Worm (Caenorhabditis elegans): ENCODE data around the gene F39F10.4.

The F39F10.4 gene

ce11 chrX:16929560-16930332, 26.2 kb upstream of the F39F10.4 start (continued):
- peak; percentile 79 for TF ChIP-seq athp-1 (tag; optimal IDR thresholded peaks at IDR 0.05)
- TF ChIP-seq die-1 (tag; optimal IDR thresholded peaks at IDR 0.05) = peak; percentile 47
- no peak for TF ChIP-seq C17E4.6 (GFP tag; IDR thresholded peaks at IDR 0.05)
- TF ChIP-seq B0261.1 (tag; optimal IDR thresholded peaks at IDR 0.05) = peak; percentile 28
- TF ChIP-seq B0019.2 (GFP tag; conservative IDR thresholded peaks at IDR 0.05) = no peak
- peak; percentile 95 for TF ChIP-seq somi-1 (GFP tag; optimal IDR thresholded peaks at IDR 0.05)
- TF ChIP-seq mes-4 (tag; optimal IDR thresholded peaks at IDR 0.05) = no peak
- peak; percentile 42 for TF ChIP-seq lin-54 (GFP tag; optimal IDR thresholded peaks at IDR 0.05)
- peak; percentile 68 for TF ChIP-seq dpff-1 (tag; optimal IDR thresholded peaks at IDR 0.05)
- 0 out of 2 replicates have a peak, but pooled peaks have one; percentile 19 for TF ChIP-seq ztf-6 (GFP tag; IDR thresholded peaks at IDR 0.05)
- no peak for TF ChIP-seq Y53F4B.3 (GFP tag; IDR thresholded peaks at IDR 0.05)
- TF ChIP-seq ccch-3 (GFP tag; optimal IDR thresholded peaks at IDR 0.05) = no peak
- TF ChIP-seq Y67H2A.10 (GFP tag; conservative IDR thresholded peaks at IDR 0.05) = peak; percentile 97
- TF ChIP-seq F33H1.4 (GFP tag; IDR thresholded peaks at IDR 0.05) = peak; percentile 41; the same call in 1 of the 2 replicates
- peak; percentile 97 for TF ChIP-seq ekl-4 (GFP tag; IDR thresholded peaks at IDR 0.05)
- TF ChIP-seq madf-3 (GFP tag; IDR thresholded peaks at IDR 0.05) = peak; percentile 97
- no peak for TF ChIP-seq ceh-100 (GFP tag; IDR thresholded peaks at IDR 0.05)
- TF ChIP-seq efl-1 (GFP tag; optimal IDR thresholded peaks at IDR 0.05) = no peak
- peak; percentile 66 for TF ChIP-seq snpc-4 (GFP tag; optimal IDR thresholded peaks at IDR 0.05)
- TF ChIP-seq snpc-4 (tag; optimal IDR thresholded peaks at IDR 0.05) = peak; percentile 53 to 81 (median 66)
- TF ChIP-seq K11D2.4 (GFP tag; IDR thresholded peaks at IDR 0.05) = peak; percentile 93
- TF ChIP-seq nhr-179 (tag; optimal IDR thresholded peaks at IDR 0.05) = peak; percentile 66
- peak; percentile 93 for TF ChIP-seq tlf-1 (GFP tag; optimal IDR thresholded peaks at IDR 0.05)
- TF ChIP-seq cebp-2 (GFP tag; IDR thresholded peaks at IDR 0.05) = 0 out of 2 replicates have a peak, but pooled peaks have one; percentile 3
- peak; percentile 88 for TF ChIP-seq hmg-1.2 (GFP tag; IDR thresholded peaks at IDR 0.05)
- TF ChIP-seq lag-1 (GFP tag; IDR thresholded peaks at IDR 0.05) = 0 out of 2 replicates have a peak, but pooled peaks have one; percentile 67
- TF ChIP-seq let-607 (tag; optimal IDR thresholded peaks at IDR 0.05) = peak; percentile 88 to 93
- peak; percentile 47 for TF ChIP-seq zim-3 (tag; optimal IDR thresholded peaks at IDR 0.05)
- no peak for TF ChIP-seq snpc-1.1 (tag; optimal IDR thresholded peaks at IDR 0.05; ENCODE audit: insufficient read depth)
- no peak for TF ChIP-seq sdz-38 (tag; optimal IDR thresholded peaks at IDR 0.05)
- TF ChIP-seq pbrm-1 (GFP tag; IDR thresholded peaks at IDR 0.05) = peak; percentile 91
- TF ChIP-seq nfyb-1 (GFP tag; IDR thresholded peaks at IDR 0.05) = peak; percentile 96
- peak; percentile 91 for TF ChIP-seq nhr-80 (tag; optimal IDR thresholded peaks at IDR 0.05)
- TF ChIP-seq T26A5.8 (tag; optimal IDR thresholded peaks at IDR 0.05) = peak; percentile 16
- TF ChIP-seq hsf-1 (GFP tag; IDR thresholded peaks at IDR 0.05) = peak; percentile 99
- TF ChIP-seq F23B12.7 (tag; optimal IDR thresholded peaks at IDR 0.05; ENCODE audit: insufficient read depth) = no peak
- peak; percentile 27 for TF ChIP-seq akir-1 (GFP tag; optimal IDR thresholded peaks at IDR 0.05)
- peak; percentile 77; the same call in 1 of the 2 replicates for TF ChIP-seq F37B4.10 (GFP tag; IDR thresholded peaks at IDR 0.05)
- no peak for TF ChIP-seq nhr-120 (GFP tag; IDR thresholded peaks at IDR 0.05)
- no peak for TF ChIP-seq F55B11.4 (tag; optimal IDR thresholded peaks at IDR 0.05; ENCODE audit: borderline replicate concordance, insufficient read depth)
- peak; percentile 91 for TF ChIP-seq gei-17 (GFP tag; optimal IDR thresholded peaks at IDR 0.05)
- peak; percentile 87 for TF ChIP-seq attf-5 (GFP tag; optimal IDR thresholded peaks at IDR 0.05)
- TF ChIP-seq aptf-3 (GFP tag; IDR thresholded peaks at IDR 0.05) = peak; percentile 47; the same call in 1 of the 2 replicates
- TF ChIP-seq Y53G8AR.9 (GFP tag; conservative IDR thresholded peaks at IDR 0.05) = peak; percentile 76
- TF ChIP-seq Y79H2A.3 (GFP tag; conservative IDR thresholded peaks at IDR 0.05) = no peak
- TF ChIP-seq snpc-3.4 (tag; optimal IDR thresholded peaks at IDR 0.05) = no peak
- TF ChIP-seq dox-1 (GFP tag; IDR thresholded peaks at IDR 0.05) = peak; percentile 83

All from whole organism, young adult.